Worm (Caenorhabditis elegans): ENCODE results near the gene ZK105.13.

Gene ZK105.13

ce11 chrV:7693394-7693793 lies 19.6 kb downstream of the ZK105.13 start, which contains the start of gene C12D5.10:
Gene C12D5.10, minus strand, starts transcription at chrV:7693494.
- no peak for TF ChIP-seq unc-98 (GFP tag; IDR thresholded peaks at IDR 0.05)
- no peak for TF ChIP-seq vab-15 (tag; optimal IDR thresholded peaks at IDR 0.05)
- no peak for TF ChIP-seq ceh-88 (GFP tag; IDR thresholded peaks at IDR 0.05)
- no peak for TF ChIP-seq lin-14 (GFP tag; optimal IDR thresholded peaks at IDR 0.05)
- no peak for TF ChIP-seq sup-37 (GFP tag; optimal IDR thresholded peaks at IDR 0.05)
- TF ChIP-seq ama-1 (optimal IDR thresholded peaks at IDR 0.05) = no peak
- TF ChIP-seq egl-13 (tag; optimal IDR thresholded peaks at IDR 0.05) = no peak
- no peak for TF ChIP-seq nhr-76 (tag; optimal IDR thresholded peaks at IDR 0.05)

- no peak for TF ChIP-seq ceh-63 (GFP tag; optimal IDR thresholded peaks at IDR 0.05)
- no peak for TF ChIP-seq unc-98 (GFP tag; IDR thresholded peaks at IDR 0.05)
- TF ChIP-seq ces-1 (GFP tag; optimal IDR thresholded peaks at IDR 0.05) = no peak
- TF ChIP-seq jun-1 (tag; optimal IDR thresholded peaks at IDR 0.05) = no peak
- no peak for TF ChIP-seq lsy-2 (tag; optimal IDR thresholded peaks at IDR 0.05)
- no peak for TF ChIP-seq mep-1 (tag; optimal IDR thresholded peaks at IDR 0.05)
- TF ChIP-seq ceh-82 (tag; optimal IDR thresholded peaks at IDR 0.05) = no peak
- TF ChIP-seq unc-130 (tag; optimal IDR thresholded peaks at IDR 0.05) = no peak
- TF ChIP-seq lir-3 (tag; optimal IDR thresholded peaks at IDR 0.05; ENCODE audit: poor library complexity) = no peak
- no peak for TF ChIP-seq fkh-10 (GFP tag; optimal IDR thresholded peaks at IDR 0.05)
- TF ChIP-seq C16A3.4 (tag; optimal IDR thresholded peaks at IDR 0.05) = no peak
- no peak for TF ChIP-seq aha-1 (tag; optimal IDR thresholded peaks at IDR 0.05)
- no peak for TF ChIP-seq isw-1 (GFP tag; IDR thresholded peaks at IDR 0.05)
- TF ChIP-seq nhr-12 (tag; optimal IDR thresholded peaks at IDR 0.05) = no peak
- no peak for TF ChIP-seq ceh-88 (GFP tag; IDR thresholded peaks at IDR 0.05)
- TF ChIP-seq egl-27 (tag; optimal IDR thresholded peaks at IDR 0.05) = no peak
- TF ChIP-seq lin-13 (GFP tag; optimal IDR thresholded peaks at IDR 0.05) = no peak
- TF ChIP-seq ztf-4 (tag; optimal IDR thresholded peaks at IDR 0.05) = no peak
- TF ChIP-seq blmp-1 (tag; optimal IDR thresholded peaks at IDR 0.05) = no peak
Observed at ce11 chrV:7690637-7691036, 22.3 kb downstream of the ZK105.13 start.

DNA sequence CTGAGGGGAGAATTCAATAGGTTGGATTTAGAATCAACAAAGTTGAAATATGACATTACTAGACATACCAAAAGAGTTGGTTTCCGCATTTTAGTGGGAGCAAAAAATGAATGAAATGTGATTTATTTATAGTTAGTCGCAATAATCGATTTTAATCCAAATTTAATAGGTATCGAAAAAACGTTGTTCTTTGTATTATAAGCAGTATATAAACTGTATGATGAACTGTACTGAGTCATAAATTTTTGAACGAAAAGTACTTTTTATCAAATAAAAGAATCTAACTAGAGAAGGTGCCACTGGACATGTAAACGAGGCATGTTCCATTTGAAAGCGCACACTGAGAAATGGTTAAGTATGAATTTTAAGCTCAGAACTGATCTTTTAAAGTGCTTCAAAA lies 23.1 kb downstream of the ZK105.13 start, which contains the start of gene C12D5.9:
Gene C12D5.9, minus strand, starts transcription at position 101 of the 400 bp plus-strand sequence.
- TF ChIP-seq irx-1 (tag; optimal IDR thresholded peaks at IDR 0.05) (no peak), sptf-1 (tag; optimal IDR thresholded peaks at IDR 0.05) (no peak), efl-3 (GFP tag; optimal IDR thresholded peaks at IDR 0.05) (no peak), nhr-237 (tag; optimal IDR thresholded peaks at IDR 0.05) (no peak), ztf-4 (tag; optimal IDR thresholded peaks at IDR 0.05) (no peak), xbp-1 (tag; optimal IDR thresholded peaks at IDR 0.05) (no peak), nhr-47 (tag; optimal IDR thresholded peaks at IDR 0.05) (no peak), sox-4 (tag; optimal IDR thresholded peaks at IDR 0.05) (no peak), nhr-85 (tag) (no peak), aha-1 (tag; optimal IDR thresholded peaks at IDR 0.05) (no peak), ceh-8 (GFP tag; optimal IDR thresholded peaks at IDR 0.05) (no peak), unc-30 (tag; optimal IDR thresholded peaks at IDR 0.05) (no peak), hpl-2 (GFP tag; optimal IDR thresholded peaks at IDR 0.05) (no peak), vab-15 (tag; optimal IDR thresholded peaks at IDR 0.05) (no peak), C34B4.2 (tag; optimal IDR thresholded peaks at IDR 0.05) (no peak)

ce11 chrV:7686189-7686588 lies 26.8 kb downstream of the ZK105.13 start, which contains the start of the genes nhr-94 and nhr-152:
Gene nhr-94, minus strand, starts transcription at chrV:7686335.
Gene nhr-152, plus strand, starts transcription at chrV:7686350.
- TF ChIP-seq ets-5 (GFP tag; IDR thresholded peaks at IDR 0.05) (no peak), lin-35 (GFP tag; optimal IDR thresholded peaks at IDR 0.05) (peak in 1 of 2 experiments; percentile 60), lsy-2 (tag; optimal IDR thresholded peaks at IDR 0.05) (peak in 1 of 2 experiments; percentile 35), lin-13 (GFP tag; optimal IDR thresholded peaks at IDR 0.05) (no peak), snpc-4 (tag; optimal IDR thresholded peaks at IDR 0.05) (no peak), nhr-85 (tag) (peak; percentile 96), nhr-77 (tag; optimal IDR thresholded peaks at IDR 0.05) (no peak), fkh-4 (tag; optimal IDR thresholded peaks at IDR 0.05; ENCODE audit: borderline replicate concordance) (no peak), nhr-90 (tag; optimal IDR thresholded peaks at IDR 0.05; ENCODE audit: poor library complexity) (no peak), ceh-90 (tag; optimal IDR thresholded peaks at IDR 0.05) (no peak), xbp-1 (tag; optimal IDR thresholded peaks at IDR 0.05) (no peak), pag-3 (tag; optimal IDR thresholded peaks at IDR 0.05; ENCODE audit: borderline replicate concordance, insufficient read depth) (no peak), mep-1 (tag; optimal IDR thresholded peaks at IDR 0.05) (no peak), nhr-71 (tag; optimal IDR thresholded peaks at IDR 0.05) (peak; percentile 48), zag-1 (tag; optimal IDR thresholded peaks at IDR 0.05) (no peak), nhr-20 (tag; optimal IDR thresholded peaks at IDR 0.05) (peak; percentile 79), elt-3 (tag; optimal IDR thresholded peaks at IDR 0.05) (peak in 1 of 6 experiments; percentile 17), nhr-11 (tag; optimal IDR thresholded peaks at IDR 0.05) (no peak)
